Worm (Caenorhabditis elegans) whole organism, L4 larva: Measurements from ENCODE around the gene R07H5.9.
"Not testable (repeated sequence)": the region's sequence is repeated elsewhere in the genome, so short reads cannot be mapped to it uniquely, and the experiment has no call there.

Experiments
- D1046.2 ChIP-seq: fragments of 200-800 bp; sonication (Bioruptor generic); IDR thresholded peaks from 2 replicates; pipeline ENCODE4 v1.3.6; 2022; ENCODE audit warnings: missing genetic modification characterization, missing compliant biosample characterization
- F10B5.3 ChIP-seq: sonication (generic microtip); optimal IDR thresholded peaks from 2 replicates; lab custom pipeline; 2016; ENCODE audit warnings: mild to moderate bottlenecking, missing genetic modification characterization, missing compliant biosample characterization
- F26F4.8 ChIP-seq: fragments of 200-800 bp; sonication (Bioruptor generic); conservative IDR thresholded peaks from 2 replicates; pipeline ENCODE4 v1.3.6; 2022; ENCODE audit warnings: missing genetic modification characterization, missing compliant biosample characterization
- F44E2.7 ChIP-seq: fragments of 200-800 bp; sonication (Bioruptor generic); IDR thresholded peaks from 2 replicates; pipeline ENCODE4 v2.1.2; 2022; ENCODE audit warnings: missing genetic modification characterization, missing compliant biosample characterization
- R02D3.7 ChIP-seq: fragments of 150-350 bp; sonication (generic microtip); optimal IDR thresholded peaks from 3 replicates; lab custom pipeline; 2014; ENCODE audit warnings: missing biosample characterization, missing genetic modification characterization
- T20F7.1 ChIP-seq: fragments of 200-800 bp; sonication (Bioruptor generic); optimal IDR thresholded peaks from 2 replicates; lab custom pipeline; 2018; ENCODE audit warnings: mild to moderate bottlenecking, missing genetic modification characterization, missing compliant biosample characterization
- Y48G9A.11 ChIP-seq: fragments of 200-800 bp; sonication (Bioruptor generic); IDR thresholded peaks from 2 replicates; pipeline ENCODE4 v1.3.6; 2022; ENCODE audit warnings: missing genetic modification reagents, missing genetic modification characterization, missing compliant biosample characterization
- Y5F2A.4 ChIP-seq: fragments of 200-800 bp; sonication (Bioruptor generic); optimal IDR thresholded peaks from 2 replicates; lab custom pipeline; 2018; ENCODE audit warnings: mild to moderate bottlenecking, missing genetic modification characterization, missing compliant biosample characterization
- ZK337.2 ChIP-seq: fragments of 200-800 bp; sonication (Bioruptor generic); IDR thresholded peaks from 2 replicates; pipeline ENCODE4 v1.3.6; 2022; ENCODE audit warnings: missing genetic modification reagents, missing genetic modification characterization, missing compliant biosample characterization
- aha-1 ChIP-seq: fragments of 150-350 bp; peaks from one replicate; lab custom pipeline; 2014; ENCODE audit warnings: missing biosample characterization, missing genetic modification characterization
- ceh-44 ChIP-seq: fragments of 200-800 bp; sonication (Bioruptor generic); IDR thresholded peaks from 2 replicates; pipeline ENCODE4 v1.3.6; 2022; ENCODE audit warnings: missing genetic modification reagents, missing genetic modification characterization, missing compliant biosample characterization
- ctbp-1 ChIP-seq: fragments of 200-800 bp; sonication (Bioruptor generic); IDR thresholded peaks from 2 replicates; pipeline ENCODE4 v1.3.6; 2022; ENCODE audit warnings: missing genetic modification reagents, missing genetic modification characterization, missing compliant biosample characterization
- dmd-8 ChIP-seq: fragments of 200-800 bp; sonication (Bioruptor generic); IDR thresholded peaks from 2 replicates; pipeline ENCODE4 v1.3.6; 2022; ENCODE audit warnings: missing genetic modification characterization, missing compliant biosample characterization
- dpl-1 ChIP-seq: fragments of 150-350 bp; optimal IDR thresholded peaks from 2 replicates; lab custom pipeline; 2014; ENCODE audit warnings: missing biosample characterization, missing genetic modification reagents, missing genetic modification characterization
- hmg-1.1 ChIP-seq: fragments of 200-800 bp; sonication (Bioruptor generic); IDR thresholded peaks from 2 replicates; pipeline ENCODE4 v1.3.6; 2022; ENCODE audit warnings: missing genetic modification reagents, missing genetic modification characterization, missing compliant biosample characterization
- lin-38 ChIP-seq: fragments of 200-800 bp; sonication (Bioruptor generic); IDR thresholded peaks from 2 replicates; pipeline ENCODE4 v1.3.6; 2022; ENCODE audit warnings: missing genetic modification reagents, missing genetic modification characterization, missing compliant biosample characterization
- lsy-2 ChIP-seq, 2 experiments: fragments of 150-350 bp in 1 of 2; sonication (generic microtip) in 1 of 2; optimal IDR thresholded peaks; 2 replicates each; lab custom pipeline; 2014 to 2017; ENCODE audit warnings: missing biosample characterization in 2 of 2, missing genetic modification characterization in 2 of 2
- madf-5 ChIP-seq, 2 experiments: fragments of 200-800 bp; sonication (Bioruptor generic); IDR thresholded peaks; 2 replicates each; pipeline ENCODE4 v1.3.6; 2022; ENCODE audit warnings: missing compliant biosample characterization in 2 of 2, missing genetic modification characterization in 2 of 2
- madf-9 ChIP-seq: fragments of 200-800 bp; sonication (Bioruptor generic); conservative IDR thresholded peaks from 2 replicates; pipeline ENCODE4 v1.3.6; 2022; ENCODE audit warnings: missing genetic modification reagents, missing genetic modification characterization, missing compliant biosample characterization
- mdt-29 ChIP-seq: fragments of 200-800 bp; sonication (Bioruptor generic); IDR thresholded peaks from 2 replicates; pipeline ENCODE4 v1.3.6; 2022; ENCODE audit warnings: missing genetic modification reagents, missing genetic modification characterization, missing compliant biosample characterization
- mes-2 ChIP-seq: sonication (generic microtip); optimal IDR thresholded peaks from 2 replicates; lab custom pipeline; 2016; ENCODE audit warnings: missing genotype, mild to moderate bottlenecking, missing genetic modification characterization, missing compliant biosample characterization; ENCODE audit not compliant: poor library complexity, severe bottlenecking
- nhr-41 ChIP-seq: fragments of 200-800 bp; sonication (Bioruptor generic); IDR thresholded peaks from 2 replicates; pipeline ENCODE4 v1.3.6; 2022; ENCODE audit warnings: missing genetic modification reagents, missing genetic modification characterization, missing compliant biosample characterization
- nhr-42 ChIP-seq: fragments of 200-800 bp; sonication (Bioruptor generic); IDR thresholded peaks from 2 replicates; pipeline ENCODE4 v1.3.6; 2022; ENCODE audit warnings: missing genetic modification characterization, missing compliant biosample characterization
- nhr-6 ChIP-seq: fragments of 150-350 bp; optimal IDR thresholded peaks from 2 replicates; lab custom pipeline; 2014; ENCODE audit warnings: missing biosample characterization, missing genetic modification characterization
- pha-4 ChIP-seq, 2 experiments: fragments of 150-350 bp in 1 of 2; fragments of 200-800 bp in 1 of 2; sonication (Bioruptor generic) in 1 of 2; IDR thresholded peaks in 1 of 2; optimal IDR thresholded peaks in 1 of 2; 2 replicates each; pipeline versions ENCODE4 v1.3.6 to Lab custom; 2014 to 2022; ENCODE audit warnings: missing genetic modification characterization in 2 of 2, missing genetic modification reagents in 2 of 2, missing biosample characterization in 1 of 2, missing compliant biosample characterization in 1 of 2
- snpc-1.2 ChIP-seq: fragments of 200-800 bp; sonication (Bioruptor generic); IDR thresholded peaks from 2 replicates; pipeline ENCODE4 v1.3.6; 2022; ENCODE audit warnings: missing genetic modification reagents, missing genetic modification characterization, missing compliant biosample characterization
- vab-7 ChIP-seq: fragments of 200-800 bp; sonication (Bioruptor generic); IDR thresholded peaks from 2 replicates; pipeline ENCODE4 v1.3.6; 2022; ENCODE audit warnings: missing genetic modification reagents, missing genetic modification characterization, missing compliant biosample characterization
- zfp-2 ChIP-seq: sonication (generic microtip); optimal IDR thresholded peaks from 2 replicates; lab custom pipeline; 2016; ENCODE audit warnings: mild to moderate bottlenecking, missing genetic modification characterization, missing compliant biosample characterization
- zfp-3 ChIP-seq: fragments of 200-800 bp; sonication (Bioruptor generic); conservative IDR thresholded peaks from 2 replicates; pipeline ENCODE4 v1.3.6; 2022; ENCODE audit warnings: missing genetic modification reagents, missing genetic modification characterization, missing compliant biosample characterization

Gene R07H5.9

DNA sequence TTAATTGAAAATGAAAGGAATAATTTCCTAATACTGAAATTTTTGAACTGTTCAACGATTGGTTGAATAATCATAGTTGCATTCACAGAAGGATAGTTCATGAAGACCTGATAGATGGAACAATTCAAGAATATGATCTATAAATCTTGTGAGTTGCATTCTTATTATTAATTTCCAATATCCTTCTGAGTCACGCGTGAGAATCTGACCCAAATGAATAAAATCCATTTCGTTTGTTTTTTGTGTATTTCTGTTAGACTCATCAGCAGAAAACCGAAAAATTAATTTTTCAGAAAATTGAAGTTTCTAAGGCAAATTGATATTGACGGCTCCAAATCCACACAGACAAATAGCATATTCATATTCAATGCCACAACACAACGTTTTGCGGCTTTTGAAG, 17.9 kb upstream of the R07H5.9 start, which contains the start of gene fbxb-79:
fbxb-79 (minus strand) TSS at position 101 of the 400 bp plus-strand sequence.
- no peak for TF ChIP-seq Y48G9A.11 (GFP tag; lab: Robert Waterston, UW)
- no peak for TF ChIP-seq madf-9
- TF ChIP-seq R02D3.7 (tag; lab: Kevin White, UChicago), result no peak
- no peak for TF ChIP-seq aha-1
- no peak for TF ChIP-seq ceh-44 (GFP tag; lab: Robert Waterston, UW)
- TF ChIP-seq mdt-29 (GFP tag; lab: Robert Waterston, UW), result no peak
- TF ChIP-seq ctbp-1 (GFP tag; lab: Robert Waterston, UW), result no peak
- no peak for TF ChIP-seq F44E2.7
- no peak for TF ChIP-seq vab-7 (GFP tag; lab: Robert Waterston, UW)
- no peak for TF ChIP-seq F10B5.3

ce11 chrIV:11196866-11197265, 10.4 kb upstream of the R07H5.9 start:
- peak; percentile 70; the same call in 1 of the 2 replicates for TF ChIP-seq pha-4 (GFP tag; IDR thresholded peaks at IDR 0.05; lab: Robert Waterston, UW)
- TF ChIP-seq pha-4 (tag; optimal IDR thresholded peaks at IDR 0.05; lab: Kevin White, UChicago), result not testable (repeated sequence)
- TF ChIP-seq nhr-42 (GFP tag; lab: Robert Waterston, UW), result 0 out of 2 replicates have a peak, but pooled peaks have one; percentile 32
- TF ChIP-seq hmg-1.1 (GFP tag; lab: Robert Waterston, UW), result peak; percentile 71
- TF ChIP-seq F44E2.7, result peak; percentile 58; the same call in 1 of the 2 replicates
- peak; percentile 78 for TF ChIP-seq vab-7 (GFP tag; lab: Robert Waterston, UW)
- peak; percentile 73 for TF ChIP-seq ZK337.2 (GFP tag; lab: Robert Waterston, UW)
- TF ChIP-seq snpc-1.2 (GFP tag; lab: Robert Waterston, UW), result peak; percentile 80
- TF ChIP-seq ctbp-1 (GFP tag; lab: Robert Waterston, UW), result peak; percentile 62; the same call in 1 of the 2 replicates
- peak; percentile 66; the same call in 1 of the 2 replicates for TF ChIP-seq D1046.2 (GFP tag; lab: Robert Waterston, UW)
- TF ChIP-seq zfp-3, result peak; percentile 66; the same call in 1 of the 2 replicates
- TF ChIP-seq F26F4.8, result peak; percentile 79
- TF ChIP-seq dmd-8 (GFP tag; lab: Robert Waterston, UW), result peak; percentile 76
- TF ChIP-seq nhr-41 (GFP tag; lab: Robert Waterston, UW), result 0 out of 2 replicates have a peak, but pooled peaks have one; percentile 60
- 0 out of 4 replicates have a peak, but pooled peaks of 1 of the 2 experiments have one; percentile 50 for TF ChIP-seq madf-5 (GFP tag; IDR thresholded peaks at IDR 0.05; lab: Robert Waterston, UW)

DNA sequence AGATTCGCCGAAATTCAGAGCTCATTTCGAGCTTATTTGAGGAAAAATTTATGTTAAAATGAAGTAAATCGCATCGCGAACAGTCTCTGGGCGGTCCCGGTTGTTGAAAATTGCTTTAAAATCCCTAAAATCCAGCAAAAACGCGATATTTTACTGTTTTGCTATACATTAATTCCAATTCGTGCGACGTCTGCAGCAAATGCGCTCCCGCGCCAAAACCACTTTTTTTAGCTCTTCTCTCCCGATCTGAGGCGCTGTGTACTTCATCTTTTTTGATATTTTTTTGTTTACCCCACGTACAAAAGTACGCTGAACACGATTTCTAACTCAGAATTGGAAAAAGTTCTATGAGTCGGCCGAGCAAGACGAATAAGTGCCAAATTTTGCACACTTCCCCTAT, 8.3 kb upstream of the R07H5.9 start, which contains the start of gene R07H5.16:
R07H5.16 (plus strand) TSS at position 348 of the 400 bp plus-strand sequence.
- TF ChIP-seq madf-9 (0 out of 2 replicates have a peak, but pooled peaks have one; percentile 36), mes-2 (tag; lab: Kevin White, UChicago) (peak; percentile 37), lin-38 (GFP tag; lab: Robert Waterston, UW) (peak; percentile 92), vab-7 (GFP tag; lab: Robert Waterston, UW) (peak; percentile 65)
- TF ChIP-seq, all 104 proteins: peak for 4; not testable (repeated sequence) for 100

- 0 out of 2 replicates have a peak, but pooled peaks have one; percentile 56 for TF ChIP-seq vab-7 (GFP tag; lab: Robert Waterston, UW)
- 0 out of 2 replicates have a peak, but pooled peaks have one; percentile 21 for TF ChIP-seq ceh-44 (GFP tag; lab: Robert Waterston, UW)
- peak; percentile 86 for TF ChIP-seq lin-38 (GFP tag; lab: Robert Waterston, UW)
Measured at ce11 chrIV:11200682-11201081, 6.6 kb upstream of the R07H5.9 start.

DNA sequence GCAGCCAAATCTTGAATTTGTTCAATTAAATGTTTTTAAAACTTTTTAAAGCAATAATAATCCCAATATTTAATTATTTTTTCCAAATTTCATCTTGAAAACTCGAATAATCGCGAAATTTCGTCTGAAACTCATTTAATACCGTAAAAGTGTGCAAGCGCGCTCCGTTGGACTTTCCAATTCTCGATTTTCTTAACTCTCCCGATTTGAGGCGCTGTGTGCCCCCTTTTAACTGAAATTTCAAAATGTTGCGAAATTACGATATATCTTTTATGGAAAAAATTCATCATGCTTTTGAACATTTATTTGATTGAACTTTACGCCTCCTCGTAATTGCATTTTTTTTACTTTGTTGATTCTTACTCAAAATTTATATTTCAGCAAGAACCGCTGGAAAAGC, 4.9 kb upstream of the R07H5.9 start, which contains the start of gene R07H5.11:
R07H5.11 (plus strand) TSS at position 380 of the 400 bp plus-strand sequence.
- TF ChIP-seq lin-38 (GFP tag; lab: Robert Waterston, UW), result peak; percentile 56

DNA sequence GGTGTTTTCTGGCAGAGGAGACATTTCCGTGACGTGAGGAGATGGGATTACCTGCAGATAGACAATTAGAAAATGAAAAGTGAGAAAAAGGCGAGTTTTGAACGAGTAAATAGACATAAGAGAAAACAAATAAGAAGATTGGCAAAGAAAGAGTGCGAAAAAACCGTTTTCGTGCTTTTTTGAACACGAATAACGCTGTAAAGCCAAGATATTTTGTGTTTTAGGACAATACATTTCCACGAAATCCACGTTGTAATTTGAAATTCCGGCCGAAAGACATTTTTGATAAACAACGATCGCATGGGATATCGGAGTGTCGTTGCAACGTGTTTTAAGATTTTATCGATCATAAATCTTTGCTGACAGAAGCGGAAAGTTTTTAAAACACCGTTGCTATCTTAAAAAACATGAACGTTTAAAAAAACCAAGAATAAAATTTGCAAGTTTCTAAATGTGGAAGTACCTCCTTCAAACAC, 3.5 kb downstream of the R07H5.9 start, which contains the start of gene adk-1:
adk-1 (minus strand) TSS at position 51 of the 476 bp plus-strand sequence.
- no peak for TF ChIP-seq zfp-2
- peak in 1 of 2 experiments; percentile 13 for TF ChIP-seq lsy-2 (tag; optimal IDR thresholded peaks at IDR 0.05; lab: Kevin White, UChicago)
- no peak for TF ChIP-seq lin-38 (GFP tag; lab: Robert Waterston, UW)
- peak; percentile 36 for TF ChIP-seq dpl-1 (GFP tag; lab: Kevin White, UChicago)
- peak; percentile 16 for TF ChIP-seq nhr-6
- peak; percentile 86 for TF ChIP-seq T20F7.1
- no peak for TF ChIP-seq Y5F2A.4
